Worm (Caenorhabditis elegans) whole organism, midembryonic: ENCODE results near the gene cpr-9.

Experiments used
- T22C8.4 ChIP-seq: fragments of 200-800 bp; sonication (Bioruptor generic); IDR thresholded peaks from 2 replicates; pipeline ENCODE4 v1.3.6; 2022; ENCODE audit warnings: missing genetic modification characterization, missing compliant biosample characterization
- cog-1 ChIP-seq: sonication (generic microtip); optimal IDR thresholded peaks from 2 replicates; lab custom pipeline; 2016; ENCODE audit warnings: missing genetic modification characterization, missing compliant biosample characterization
- flt-1 ChIP-seq: fragments of 200-800 bp; sonication (Bioruptor generic); IDR thresholded peaks from 2 replicates; pipeline ENCODE4 v1.3.6; 2022; ENCODE audit warnings: missing genetic modification characterization, missing compliant biosample characterization
- klf-2 ChIP-seq: fragments of 200-800 bp; sonication (Bioruptor generic); conservative IDR thresholded peaks from 2 replicates; pipeline ENCODE4 v1.3.6; 2022; ENCODE audit warnings: missing genetic modification reagents, missing genetic modification characterization, missing compliant biosample characterization
- med-1 ChIP-seq: sonication (generic microtip); optimal IDR thresholded peaks from 2 replicates; lab custom pipeline; 2017; ENCODE audit warnings: missing genetic modification characterization, mild to moderate bottlenecking, missing compliant biosample characterization, antibody characterized with exemption, missing genetic modification reagents; ENCODE audit not compliant: insufficient read depth
- ref-1 ChIP-seq: fragments of 200-800 bp; sonication (Bioruptor generic); conservative IDR thresholded peaks from 2 replicates; pipeline ENCODE4 v1.3.6; 2022; ENCODE audit warnings: missing genetic modification reagents, missing genetic modification characterization, missing compliant biosample characterization
- tab-1 ChIP-seq: fragments of 200-800 bp; sonication (Bioruptor generic); IDR thresholded peaks from 2 replicates; pipeline ENCODE4 v1.3.6; 2022; ENCODE audit warnings: missing genetic modification characterization, missing compliant biosample characterization
- ztf-23 ChIP-seq: fragments of 200-800 bp; sonication (Bioruptor generic); IDR thresholded peaks from 2 replicates; pipeline ENCODE4 v1.3.6; 2022; ENCODE audit warnings: missing genetic modification reagents, missing genetic modification characterization, missing compliant biosample characterization
- ztf-29 ChIP-seq: fragments of 200-800 bp; sonication (Bioruptor generic); IDR thresholded peaks from 2 replicates; pipeline ENCODE4 v1.3.6; 2022; ENCODE audit warnings: missing genetic modification reagents, missing genetic modification characterization, missing compliant biosample characterization

ce11 chrV:12032060-12032459 lies 29.2 kb downstream of the cpr-9 start, which contains the start of gene pkc-1:
- TF ChIP-seq ztf-23 (no peak), ref-1 (GFP tag; lab: Robert Waterston, UW) (no peak), med-1 (GFP tag; lab: Kevin White, UChicago) (no peak), tab-1 (GFP tag; lab: Robert Waterston, UW) (no peak), flt-1 (GFP tag; lab: Robert Waterston, UW) (no peak), klf-2 (GFP tag; lab: Robert Waterston, UW) (no peak), cog-1 (tag; lab: Kevin White, UChicago) (no peak), T22C8.4 (GFP tag; lab: Robert Waterston, UW) (no peak), ztf-29 (GFP tag; lab: Robert Waterston, UW) (no peak)
